Worm (Caenorhabditis elegans) whole organism, early embryonic: Measurements from ENCODE around the gene AH6.3.

Experiments used
- B0310.2 ChIP-seq: sonication (generic microtip); optimal IDR thresholded peaks from 2 replicates; lab custom pipeline; 2016; ENCODE audit warnings: mild to moderate bottlenecking, missing genetic modification characterization, missing compliant biosample characterization
- aly-1 ChIP-seq: sonication (generic microtip); optimal IDR thresholded peaks from 2 replicates; lab custom pipeline; 2016; ENCODE audit warnings: missing genetic modification characterization, missing compliant biosample characterization
- ama-1 ChIP-seq: fragments of 150-350 bp; optimal IDR thresholded peaks from 2 replicates; lab custom pipeline; 2014
- ceh-13 ChIP-seq: fragments of 200-800 bp; sonication (Bioruptor generic); optimal IDR thresholded peaks from 2 replicates; lab custom pipeline; 2018; ENCODE audit warnings: mild to moderate bottlenecking, missing genetic modification characterization, missing compliant biosample characterization
- flt-1 ChIP-seq: fragments of 200-800 bp; sonication (Bioruptor generic); IDR thresholded peaks from 2 replicates; pipeline ENCODE4 v1.3.6; 2022; ENCODE audit warnings: missing genetic modification characterization, missing compliant biosample characterization
- hmg-4 ChIP-seq: fragments of 200-800 bp; sonication (Bioruptor generic); optimal IDR thresholded peaks from 2 replicates; lab custom pipeline; 2018; ENCODE audit warnings: mild to moderate bottlenecking, missing genetic modification characterization, missing compliant biosample characterization
- pes-1 ChIP-seq: fragments of 200-800 bp; sonication (Bioruptor generic); IDR thresholded peaks from 2 replicates; pipeline ENCODE4 v1.3.6; 2022; ENCODE audit warnings: missing genetic modification reagents, missing genetic modification characterization, missing compliant biosample characterization
- scrt-1 ChIP-seq: fragments of 200-800 bp; sonication (Bioruptor generic); IDR thresholded peaks from 2 replicates; pipeline ENCODE4 v1.3.6; 2022; ENCODE audit warnings: missing genetic modification characterization, missing compliant biosample characterization
- tbx-11 ChIP-seq: fragments of 200-800 bp; sonication (Bioruptor generic); IDR thresholded peaks from 2 replicates; pipeline ENCODE4 v1.3.6; 2022; ENCODE audit warnings: missing genetic modification characterization, missing compliant biosample characterization
- tra-4 ChIP-seq: sonication (generic microtip); optimal IDR thresholded peaks from 2 replicates; lab custom pipeline; 2017; ENCODE audit warnings: missing genetic modification characterization, missing compliant biosample characterization

- no peak for TF ChIP-seq ceh-13
- TF ChIP-seq ama-1 (lab: Kevin White, UChicago): no peak
- TF ChIP-seq aly-1 (tag; lab: Kevin White, UChicago): no peak
- TF ChIP-seq tbx-11 (GFP tag; lab: Robert Waterston, UW): no peak
- TF ChIP-seq tra-4: no peak
- TF ChIP-seq scrt-1 (GFP tag; lab: Robert Waterston, UW): no peak
- no peak for TF ChIP-seq flt-1
- TF ChIP-seq B0310.2: no peak
- TF ChIP-seq pes-1 (GFP tag; lab: Robert Waterston, UW): no peak
- TF ChIP-seq hmg-4: no peak
Measured at ce11 chrII:9483342-9483741, 35.5 kb upstream of the AH6.3 start.
